Fruit fly (Drosophila melanogaster): Measurements from ENCODE around the gene GstD6.

GstD6 gene

dm6 chr3R:12425510-12426309 lies 48.8 kb downstream of the GstD6 start, which contains the start of gene Pp1-87B:
Gene Pp1-87B, minus strand, starts transcription at chr3R:12425917.
- TF ChIP-seq usp (GFP tag; optimal IDR thresholded peaks at IDR 0.05) (no peak), CG8478 (optimal IDR thresholded peaks at IDR 0.05) (peak; percentile 71), psq (optimal IDR thresholded peaks at IDR 0.05) (no peak)

dm6 chr3R:12426310-12426653 lies 49.4 kb downstream of the GstD6 start, which contains the start of gene NANS:
Gene NANS, plus strand, starts transcription at chr3R:12426578.
- no peak for TF ChIP-seq EcR (GFP tag; optimal IDR thresholded peaks at IDR 0.05)
- TF ChIP-seq psq (optimal IDR thresholded peaks at IDR 0.05), result no peak
- no peak for TF ChIP-seq Dll (optimal IDR thresholded peaks at IDR 0.05)
- TF ChIP-seq pan (optimal IDR thresholded peaks at IDR 0.05), result no peak
- no peak for TF ChIP-seq usp (GFP tag; optimal IDR thresholded peaks at IDR 0.05)
- no peak for TF ChIP-seq CG8478 (optimal IDR thresholded peaks at IDR 0.05)
